Fruit fly (Drosophila melanogaster): ENCODE results near the gene Nmdmc.
A peak's percentile ranks its signal among the peaks of the same experiment; 100 is the strongest.

- TF ChIP-seq CG1621 (tag; optimal IDR thresholded peaks at IDR 0.05) (peak; percentile 96), esn (GFP tag; optimal IDR thresholded peaks at IDR 0.05) (peak; percentile 54), pdm3 (GFP tag; optimal IDR thresholded peaks at IDR 0.05) (peak; percentile 50), fkh (GFP tag; optimal IDR thresholded peaks at IDR 0.05) (peak; percentile 84), Eip75B (GFP tag; optimal IDR thresholded peaks at IDR 0.05) (peak; percentile 66), CG6163 (GFP tag; IDR thresholded peaks at IDR 0.05) (no peak), CG8119 (GFP tag; IDR thresholded peaks at IDR 0.05) (no peak), CG8632 (GFP tag; optimal IDR thresholded peaks at IDR 0.05) (peak; percentile 39), CG3919 (GFP tag; optimal IDR thresholded peaks at IDR 0.05) (peak; percentile 81), CG10669 (GFP tag; optimal IDR thresholded peaks at IDR 0.05) (peak; percentile 26)
Observed at dm6 chr3R:9053021-9053420, 2.7 kb upstream of the Nmdmc start.

All from whole organism, prepupa.